Fruit fly (Drosophila melanogaster): ENCODE results near the gene CG33325.

CG33325 gene

dm6 chr3R:8663668-8664283, 16.1 kb downstream of the CG33325 start, which contains the start of gene CG8032:
Gene CG8032, plus strand, starts transcription at chr3R:8664115.
- TF ChIP-seq insv (optimal IDR thresholded peaks at IDR 0.05) (no peak), Sin3A (optimal IDR thresholded peaks at IDR 0.05) (no peak), Myc (optimal IDR thresholded peaks at IDR 0.05) (no peak), psq (optimal IDR thresholded peaks at IDR 0.05) (no peak), ttk (optimal IDR thresholded peaks at IDR 0.05) (no peak), h (optimal IDR thresholded peaks at IDR 0.05) (no peak)

dm6 chr3R:8660661-8661060, 19.2 kb downstream of the CG33325 start, which contains the start of gene bel:
Gene bel, minus strand, starts transcription at chr3R:8660761.
- TF ChIP-seq Myc (optimal IDR thresholded peaks at IDR 0.05), result no peak
- TF ChIP-seq h (optimal IDR thresholded peaks at IDR 0.05), result no peak
- no peak for TF ChIP-seq psq (optimal IDR thresholded peaks at IDR 0.05)
- TF ChIP-seq ttk (optimal IDR thresholded peaks at IDR 0.05), result no peak
- TF ChIP-seq insv (optimal IDR thresholded peaks at IDR 0.05), result no peak
- no peak for TF ChIP-seq Sin3A (optimal IDR thresholded peaks at IDR 0.05)

- TF ChIP-seq psq (optimal IDR thresholded peaks at IDR 0.05) (no peak), h (optimal IDR thresholded peaks at IDR 0.05) (no peak), Myc (optimal IDR thresholded peaks at IDR 0.05) (no peak), ttk (optimal IDR thresholded peaks at IDR 0.05) (no peak), insv (optimal IDR thresholded peaks at IDR 0.05) (no peak), Sin3A (optimal IDR thresholded peaks at IDR 0.05) (no peak)
These were observed 19.8 kb downstream of the CG33325 start for dm6 chr3R:8659907-8660660.

- TF ChIP-seq insv (optimal IDR thresholded peaks at IDR 0.05) (no peak), Myc (optimal IDR thresholded peaks at IDR 0.05) (no peak), psq (optimal IDR thresholded peaks at IDR 0.05) (no peak), ttk (optimal IDR thresholded peaks at IDR 0.05) (no peak), Sin3A (optimal IDR thresholded peaks at IDR 0.05) (no peak), h (optimal IDR thresholded peaks at IDR 0.05) (no peak)
These were observed 20.5 kb downstream of the CG33325 start for dm6 chr3R:8659200-8659897.

dm6 chr3R:8658688-8659087, 21.1 kb downstream of the CG33325 start:
- TF ChIP-seq Myc (optimal IDR thresholded peaks at IDR 0.05) (no peak), psq (optimal IDR thresholded peaks at IDR 0.05) (no peak), insv (optimal IDR thresholded peaks at IDR 0.05) (no peak), ttk (optimal IDR thresholded peaks at IDR 0.05) (no peak)

- no peak for TF ChIP-seq h (optimal IDR thresholded peaks at IDR 0.05)
- TF ChIP-seq psq (optimal IDR thresholded peaks at IDR 0.05), result no peak
- TF ChIP-seq Sin3A (optimal IDR thresholded peaks at IDR 0.05), result no peak
- TF ChIP-seq Myc (optimal IDR thresholded peaks at IDR 0.05), result no peak
- TF ChIP-seq insv (optimal IDR thresholded peaks at IDR 0.05), result no peak
- no peak for TF ChIP-seq ttk (optimal IDR thresholded peaks at IDR 0.05)
These were observed 25.2 kb downstream of the CG33325 start, which contains the start of gene CG42489 for dm6 chr3R:8654666-8655065. Gene CG42489, minus strand, starts transcription at chr3R:8654766.

- TF ChIP-seq Myc (optimal IDR thresholded peaks at IDR 0.05) (no peak), insv (optimal IDR thresholded peaks at IDR 0.05) (no peak), ttk (optimal IDR thresholded peaks at IDR 0.05) (no peak), psq (optimal IDR thresholded peaks at IDR 0.05) (no peak), h (optimal IDR thresholded peaks at IDR 0.05) (no peak), Sin3A (optimal IDR thresholded peaks at IDR 0.05) (no peak)
These were observed 25.8 kb downstream of the CG33325 start for dm6 chr3R:8654058-8654457.

dm6 chr3R:8652731-8653130, 27.1 kb downstream of the CG33325 start, which contains the start of the genes Sys1 and Dhod:
Gene Sys1, plus strand, starts transcription at chr3R:8652821.
Gene Dhod, minus strand, starts transcription at chr3R:8652916.
- no peak for TF ChIP-seq Sin3A (optimal IDR thresholded peaks at IDR 0.05)

dm6 chr3R:8650741-8651140, 29.1 kb downstream of the CG33325 start, which contains the start of the genes Mkk4 and SLIRP2:
Gene Mkk4, minus strand, starts transcription at chr3R:8650796.
Gene SLIRP2, plus strand, starts transcription at chr3R:8651084.
- TF ChIP-seq Myc (optimal IDR thresholded peaks at IDR 0.05) (no peak), h (optimal IDR thresholded peaks at IDR 0.05) (no peak), psq (optimal IDR thresholded peaks at IDR 0.05) (no peak), Sin3A (optimal IDR thresholded peaks at IDR 0.05) (no peak), ttk (optimal IDR thresholded peaks at IDR 0.05) (no peak), insv (optimal IDR thresholded peaks at IDR 0.05) (no peak)

dm6 chr3R:8645580-8646220, 34.1 kb downstream of the CG33325 start, which contains the start of gene Cyp313b1:
Gene Cyp313b1, minus strand, starts transcription at chr3R:8645650.
- TF ChIP-seq insv (optimal IDR thresholded peaks at IDR 0.05), result no peak
- no peak for TF ChIP-seq h (optimal IDR thresholded peaks at IDR 0.05)
- no peak for TF ChIP-seq Sin3A (optimal IDR thresholded peaks at IDR 0.05)
- TF ChIP-seq ttk (optimal IDR thresholded peaks at IDR 0.05), result no peak
- TF ChIP-seq Myc (optimal IDR thresholded peaks at IDR 0.05), result no peak
- TF ChIP-seq psq (optimal IDR thresholded peaks at IDR 0.05), result no peak

- TF ChIP-seq ttk (optimal IDR thresholded peaks at IDR 0.05), result no peak
- TF ChIP-seq h (optimal IDR thresholded peaks at IDR 0.05), result no peak
- TF ChIP-seq psq (optimal IDR thresholded peaks at IDR 0.05), result no peak
- no peak for TF ChIP-seq Sin3A (optimal IDR thresholded peaks at IDR 0.05)
- TF ChIP-seq insv (optimal IDR thresholded peaks at IDR 0.05), result no peak
- TF ChIP-seq Myc (optimal IDR thresholded peaks at IDR 0.05), result no peak
These were observed 37.4 kb downstream of the CG33325 start for dm6 chr3R:8642376-8642966.
